Fruit fly (Drosophila melanogaster) whole organism, adult: ENCODE data around the gene beta-PheRS.
A peak's percentile ranks its signal among the peaks of the same experiment; 100 is the strongest.

ENCODE experiments used
- CG11617 ChIP-seq: fragments of 200-800 bp; sonication (Bioruptor generic); optimal IDR thresholded peaks from 2 replicates; lab custom pipeline; 2017; ENCODE audit warnings: mild to moderate bottlenecking, missing biosample characterization, missing genetic modification reagents, missing genetic modification characterization
- CG12768 ChIP-seq: fragments of 200-800 bp; sonication (Bioruptor generic); optimal IDR thresholded peaks from 2 replicates; lab custom pipeline; 2017; ENCODE audit warnings: missing biosample characterization, missing genetic modification characterization, mild to moderate bottlenecking, moderate library complexity, missing genetic modification reagents
- CG14711 ChIP-seq: fragments of 200-800 bp; sonication (Bioruptor generic); optimal IDR thresholded peaks from 2 replicates; lab custom pipeline; 2018; ENCODE audit warnings: missing biosample characterization, mild to moderate bottlenecking, missing genetic modification characterization, moderate library complexity
- CG1620 ChIP-seq: fragments of 200-800 bp; sonication (Bioruptor generic); optimal IDR thresholded peaks from 2 replicates; lab custom pipeline; 2016; ENCODE audit warnings: missing biosample characterization, missing genetic modification characterization
- CG33017 ChIP-seq: fragments of 200-800 bp; sonication (Bioruptor generic); optimal IDR thresholded peaks from 2 replicates; lab custom pipeline; 2018; ENCODE audit warnings: missing biosample characterization, mild to moderate bottlenecking, missing genetic modification characterization, moderate library complexity
- CG5204 ChIP-seq: fragments of 200-800 bp; sonication (Bioruptor generic); optimal IDR thresholded peaks from 2 replicates; lab custom pipeline; 2016; ENCODE audit warnings: missing biosample characterization, missing genetic modification characterization
- CG7045 ChIP-seq: fragments of 200-800 bp; sonication (Bioruptor generic); optimal IDR thresholded peaks from 2 replicates; lab custom pipeline; 2017; ENCODE audit warnings: missing biosample characterization, mild to moderate bottlenecking, missing genetic modification characterization
- CG7101 ChIP-seq: fragments of 200-800 bp; sonication (Bioruptor generic); optimal IDR thresholded peaks from 2 replicates; lab custom pipeline; 2018; ENCODE audit warnings: missing biosample characterization, mild to moderate bottlenecking, missing genetic modification characterization, moderate library complexity
- Clk ChIP-seq: fragments of 200-800 bp; sonication (Bioruptor generic); optimal IDR thresholded peaks from 2 replicates; lab custom pipeline; 2017; ENCODE audit warnings: missing biosample characterization, missing genetic modification characterization
- Crg-1 ChIP-seq: fragments of 200-800 bp; sonication (Bioruptor generic); optimal IDR thresholded peaks from 2 replicates; lab custom pipeline; 2016; ENCODE audit warnings: missing biosample characterization, missing genetic modification characterization
- Hr96 ChIP-seq: fragments of 200-800 bp; sonication (Bioruptor generic); optimal IDR thresholded peaks from 2 replicates; lab custom pipeline; 2016; ENCODE audit warnings: missing biosample characterization, missing genetic modification characterization
- Mnt ChIP-seq: fragments of 200-800 bp; sonication (Bioruptor generic); optimal IDR thresholded peaks from 2 replicates; lab custom pipeline; 2016; ENCODE audit warnings: missing biosample characterization, mild to moderate bottlenecking, missing genetic modification characterization
- bab1 ChIP-seq: fragments of 200-800 bp; sonication (Bioruptor generic); optimal IDR thresholded peaks from 3 replicates; lab custom pipeline; 2019; ENCODE audit warnings: missing biosample characterization, mild to moderate bottlenecking, missing genetic modification characterization, moderate library complexity
- cic ChIP-seq: fragments of 200-800 bp; sonication (Bioruptor generic); optimal IDR thresholded peaks from 2 replicates; lab custom pipeline; 2017; ENCODE audit warnings: missing biosample characterization, mild to moderate bottlenecking, missing genetic modification characterization, moderate library complexity
- cnc ChIP-seq, 2 experiments: fragments of >200 bp; optimal IDR thresholded peaks; 2 replicates each; lab custom pipeline; 2017
- kay ChIP-seq: fragments of 200-800 bp; sonication (Bioruptor generic); peaks from one replicate; lab custom pipeline; 2016; ENCODE audit warnings: missing biosample characterization, missing genetic modification characterization, borderline replicate concordance
- ovo ChIP-seq: fragments of 200-800 bp; sonication (Bioruptor generic); optimal IDR thresholded peaks from 2 replicates; lab custom pipeline; 2016; ENCODE audit warnings: missing biosample characterization, missing genetic modification characterization
- pad ChIP-seq: fragments of 200-800 bp; sonication (Bioruptor generic); optimal IDR thresholded peaks from 3 replicates; lab custom pipeline; 2017; ENCODE audit warnings: missing biosample characterization, missing genetic modification characterization, mild to moderate bottlenecking, moderate library complexity, missing genetic modification reagents
- tj ChIP-seq: fragments of 200-800 bp; sonication (Bioruptor generic); optimal IDR thresholded peaks from 3 replicates; lab custom pipeline; 2017; ENCODE audit warnings: missing biosample characterization, mild to moderate bottlenecking, missing genetic modification characterization, moderate library complexity
- toe ChIP-seq: fragments of 200-800 bp; sonication (Bioruptor generic); optimal IDR thresholded peaks from 2 replicates; lab custom pipeline; 2016; ENCODE audit warnings: missing biosample characterization, missing genetic modification characterization

The beta-PheRS gene

DNA sequence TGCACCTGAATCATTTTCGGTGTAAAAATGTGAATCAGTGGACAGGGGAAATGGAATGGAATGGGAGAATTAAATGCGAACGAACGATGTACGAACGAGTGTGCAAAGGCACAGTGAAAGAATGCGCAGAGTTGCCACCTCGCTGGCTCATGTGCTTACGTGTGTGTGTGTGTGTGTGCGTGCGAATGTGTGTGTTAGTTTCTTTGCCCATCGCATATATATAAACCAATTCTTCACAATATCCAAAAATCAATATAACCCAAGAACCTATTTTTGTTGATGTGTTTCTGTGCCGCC lies 21.3 kb downstream of the beta-PheRS start:
- TF ChIP-seq CG7101 (no peak), pad (GFP tag; lab: Kevin White, UChicago) (peak; percentile 67), Mnt (GFP tag; lab: Kevin White, UChicago) (peak; percentile 62), CG14711 (peak; percentile 70)

DNA sequence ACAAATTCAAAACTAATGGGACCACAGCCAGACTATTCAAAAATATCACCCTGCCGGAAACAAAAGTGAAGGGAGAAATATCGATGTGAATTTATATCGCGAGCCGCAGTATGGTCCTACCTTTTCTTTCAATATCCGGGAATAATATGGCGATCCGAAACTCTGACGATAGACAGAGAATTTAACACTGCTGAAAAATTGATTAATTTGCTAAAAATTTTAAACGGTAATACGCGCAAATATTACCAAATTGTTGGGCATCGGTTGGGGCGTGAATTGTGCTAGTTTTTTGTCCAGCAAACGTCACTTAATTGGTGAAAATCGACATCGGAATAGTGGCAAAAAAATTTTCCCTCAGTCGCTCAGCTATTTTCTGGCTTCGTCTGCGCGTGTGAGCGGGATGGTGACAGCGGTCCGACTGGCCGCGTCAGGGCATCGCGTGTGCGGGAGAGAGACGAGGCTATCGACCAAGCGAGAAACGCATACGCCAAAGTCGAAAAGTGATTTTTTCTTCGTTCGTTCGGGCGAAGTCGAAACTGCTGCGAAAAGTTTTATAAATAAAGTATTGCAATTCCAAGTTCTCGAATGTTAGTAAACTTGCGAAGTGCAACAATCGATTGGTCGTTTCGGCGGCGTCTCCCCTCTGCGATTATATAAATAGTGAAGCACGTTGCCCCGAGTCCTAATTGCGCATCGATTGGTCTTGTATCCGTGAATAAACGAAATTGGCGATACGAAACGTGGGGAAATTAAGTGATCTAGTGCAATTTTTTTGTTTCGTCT lies 21.9 kb downstream of the beta-PheRS start, which contains the start of gene mask:
mask (plus strand) TSS at position 140 of the 783 bp plus-strand sequence.
- TF ChIP-seq toe (GFP tag; lab: Kevin White, UChicago) (peak; percentile 87), Hr96 (GFP tag; lab: Kevin White, UChicago) (peak; percentile 90), CG7101 (peak; percentile 84), CG12768 (peak; percentile 67), CG5204 (GFP tag; lab: Kevin White, UChicago) (no peak), Clk (GFP tag; lab: Kevin White, UChicago) (no peak), tj (GFP tag; lab: Kevin White, UChicago) (peak; percentile 64), ovo (GFP tag; lab: Kevin White, UChicago) (peak; percentile 90), CG33017 (tag; lab: Kevin White, UChicago) (peak; percentile 50), kay (GFP tag; lab: Kevin White, UChicago) (no peak), Crg-1 (peak; percentile 90), Mnt (GFP tag; lab: Kevin White, UChicago) (peak; percentile 70), CG7045 (peak; percentile 82), CG14711 (peak; percentile 39), cic (GFP tag; lab: Kevin White, UChicago) (peak; percentile 29), bab1 (GFP tag; lab: Kevin White, UChicago) (peak; percentile 73), pad (GFP tag; lab: Kevin White, UChicago) (peak; percentile 43), cnc (optimal IDR thresholded peaks at IDR 0.05; lab: Kevin White, UChicago) (no peak), CG11617 (GFP tag; lab: Kevin White, UChicago) (peak; percentile 90), CG1620 (peak; percentile 93)

DNA sequence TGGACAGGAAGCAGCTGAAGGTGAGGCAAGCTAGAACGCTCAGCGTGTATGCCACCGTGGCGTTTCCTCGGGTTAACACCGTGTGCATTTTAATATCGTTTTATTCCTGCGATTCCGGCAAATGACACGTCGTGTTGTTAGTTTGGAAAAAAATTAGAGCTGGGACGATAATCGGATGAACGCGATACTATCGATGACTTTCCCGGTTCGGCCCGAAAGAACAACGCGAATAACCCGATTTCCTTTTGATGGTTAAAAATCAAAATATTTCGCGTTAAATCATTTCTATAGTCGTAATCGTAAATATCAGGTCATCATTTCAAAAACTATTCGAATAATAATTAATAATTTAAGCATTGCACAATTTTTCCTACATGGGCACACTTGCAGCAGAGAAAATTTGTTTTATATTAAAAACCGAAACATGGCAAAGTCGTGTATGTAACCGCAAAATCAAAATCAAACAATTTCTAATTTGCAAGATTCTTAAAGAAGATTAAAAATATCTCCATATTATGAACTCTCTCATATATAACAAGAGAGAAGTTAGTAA lies 22.5 kb downstream of the beta-PheRS start, which contains the start of gene Spase22-23:
Spase22-23 (minus strand) TSS at position 166 of the 553 bp plus-strand sequence.
- TF ChIP-seq CG5204 (GFP tag; lab: Kevin White, UChicago) (no peak), kay (GFP tag; lab: Kevin White, UChicago) (no peak), bab1 (GFP tag; lab: Kevin White, UChicago) (no peak), cic (GFP tag; lab: Kevin White, UChicago) (no peak), Hr96 (GFP tag; lab: Kevin White, UChicago) (no peak), Mnt (GFP tag; lab: Kevin White, UChicago) (no peak), CG12768 (no peak), ovo (GFP tag; lab: Kevin White, UChicago) (no peak), pad (GFP tag; lab: Kevin White, UChicago) (no peak), tj (GFP tag; lab: Kevin White, UChicago) (no peak), toe (GFP tag; lab: Kevin White, UChicago) (no peak), Crg-1 (no peak), Clk (GFP tag; lab: Kevin White, UChicago) (no peak)

DNA sequence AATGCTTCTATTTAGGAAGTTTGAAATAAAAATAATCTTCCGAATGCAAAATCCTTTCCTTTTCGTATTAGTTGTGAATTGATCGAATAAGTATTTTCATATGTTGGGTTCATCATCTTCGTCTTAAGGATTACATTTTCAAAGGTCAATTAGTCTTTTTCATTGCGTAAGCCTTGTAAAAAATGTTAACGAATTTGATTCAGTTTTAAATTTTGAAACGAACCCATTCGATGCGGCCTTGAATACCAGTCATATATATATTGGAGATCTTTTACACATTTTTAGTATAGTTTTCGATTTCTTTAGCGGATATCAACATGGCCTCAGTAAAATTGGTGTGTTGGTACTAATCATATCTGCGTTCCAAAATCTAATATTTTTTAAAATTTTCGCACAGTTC lies 23.8 kb downstream of the beta-PheRS start, which contains the start of gene Acp95EF:
Acp95EF (plus strand) TSS at position 301 of the 400 bp plus-strand sequence.
- TF ChIP-seq cic (GFP tag; lab: Kevin White, UChicago) (no peak), kay (GFP tag; lab: Kevin White, UChicago) (peak; percentile 71)

DNA sequence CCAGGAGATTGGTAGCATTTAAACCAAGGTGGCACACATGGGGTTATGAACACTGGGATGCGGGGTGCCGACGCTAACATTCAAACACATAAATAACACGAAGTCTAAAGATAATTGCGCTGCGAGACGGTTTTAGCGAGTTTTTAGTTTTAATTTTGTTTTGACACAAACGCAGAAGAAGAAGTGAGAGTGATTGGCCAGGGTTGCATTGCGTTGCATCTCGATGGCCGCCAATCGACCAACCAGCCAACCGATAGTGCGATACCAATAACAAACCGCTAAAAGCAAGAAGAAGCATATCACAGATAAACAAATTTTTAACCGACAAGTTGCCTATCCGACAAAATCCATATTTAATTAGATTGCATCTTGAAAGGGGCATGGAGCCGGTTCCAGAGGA lies 25.7 kb downstream of the beta-PheRS start, which contains the start of the genes Spps and CG13609:
Spps (minus strand) TSS at position 191 of the 400 bp plus-strand sequence.
CG13609 (plus strand) TSS at position 280 of the 400 bp plus-strand sequence.
- TF ChIP-seq cic (GFP tag; lab: Kevin White, UChicago): peak; percentile 65
- TF ChIP-seq CG33017 (tag; lab: Kevin White, UChicago): no peak
- peak; percentile 21 for TF ChIP-seq tj (GFP tag; lab: Kevin White, UChicago)
- no peak for TF ChIP-seq Mnt (GFP tag; lab: Kevin White, UChicago)
- peak; percentile 15 for TF ChIP-seq CG11617 (GFP tag; lab: Kevin White, UChicago)
- TF ChIP-seq CG7045: no peak
- TF ChIP-seq kay (GFP tag; lab: Kevin White, UChicago): no peak
- no peak for TF ChIP-seq CG5204 (GFP tag; lab: Kevin White, UChicago)
- no peak for TF ChIP-seq CG1620
- TF ChIP-seq CG12768: no peak
- TF ChIP-seq cnc (optimal IDR thresholded peaks at IDR 0.05; lab: Kevin White, UChicago): no peak
- TF ChIP-seq bab1 (GFP tag; lab: Kevin White, UChicago): peak; percentile 57
